Fruit fly (Drosophila melanogaster): Measurements from ENCODE around the gene Ing3.

Ing3 gene

dm6 chrX:18652879-18653278 lies at the start of gene Ing3:
TSS of gene Ing3 (minus strand) at chrX:18653091.
- TF ChIP-seq Rel (GFP tag; optimal IDR thresholded peaks at IDR 0.05) (no peak), Rel (tag; optimal IDR thresholded peaks at IDR 0.05) (peak; percentile 14), Jra (GFP tag; optimal IDR thresholded peaks at IDR 0.05) (no peak), CG32264 (GFP tag; optimal IDR thresholded peaks at IDR 0.05) (no peak), Myc (optimal IDR thresholded peaks at IDR 0.05) (peak; percentile 65)

DNA sequence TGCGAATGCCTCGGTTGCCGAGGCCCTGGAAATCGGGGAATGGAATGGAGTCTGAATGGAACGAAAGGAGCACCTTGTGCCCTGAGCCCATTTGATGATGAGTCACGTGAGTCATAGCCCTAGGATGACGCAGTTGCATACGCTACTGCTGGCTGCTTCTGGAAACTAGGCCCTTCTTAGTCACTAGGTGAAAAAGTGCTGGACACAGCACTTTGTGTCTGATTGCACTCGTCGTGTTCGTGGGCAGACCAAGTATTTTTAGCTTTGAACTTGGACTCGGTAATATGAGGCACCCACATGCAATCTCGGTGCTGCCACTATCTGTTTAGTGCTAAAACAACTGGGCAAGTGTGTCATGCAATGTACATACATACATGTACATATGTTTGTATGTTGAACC lies 49.4 kb upstream of the Ing3 start:
- TF ChIP-seq ey (GFP tag; optimal IDR thresholded peaks at IDR 0.05) (no peak), Sp1 (GFP tag; optimal IDR thresholded peaks at IDR 0.05) (no peak), GATAd (GFP tag; optimal IDR thresholded peaks at IDR 0.05) (no peak), dl (GFP tag; optimal IDR thresholded peaks at IDR 0.05; ENCODE audit: insufficient read depth in 1 of 2, partially characterized antibody in 2 of 2) (no peak), CG9705 (GFP tag; optimal IDR thresholded peaks at IDR 0.05) (no peak), foxo (GFP tag; optimal IDR thresholded peaks at IDR 0.05) (no peak), CG32264 (GFP tag; optimal IDR thresholded peaks at IDR 0.05) (no peak)

- TF ChIP-seq Sp1 (GFP tag; optimal IDR thresholded peaks at IDR 0.05) (no peak), rgr (GFP tag; optimal IDR thresholded peaks at IDR 0.05) (no peak), N (GFP tag; optimal IDR thresholded peaks at IDR 0.05) (no peak), br (GFP tag; optimal IDR thresholded peaks at IDR 0.05) (no peak), Hr83 (GFP tag; optimal IDR thresholded peaks at IDR 0.05; ENCODE audit: poor library complexity, severe bottlenecking) (no peak), dmrt93B (GFP tag; optimal IDR thresholded peaks at IDR 0.05) (no peak), brk (GFP tag; optimal IDR thresholded peaks at IDR 0.05) (no peak), ey (GFP tag; optimal IDR thresholded peaks at IDR 0.05) (no peak), CrebA (GFP tag; optimal IDR thresholded peaks at IDR 0.05; ENCODE audit: borderline replicate concordance) (no peak), GATAd (GFP tag; optimal IDR thresholded peaks at IDR 0.05) (no peak), dl (GFP tag; optimal IDR thresholded peaks at IDR 0.05; ENCODE audit: insufficient read depth in 1 of 2, partially characterized antibody in 2 of 2) (no peak), jim (GFP tag; optimal IDR thresholded peaks at IDR 0.05) (no peak), usp (GFP tag; optimal IDR thresholded peaks at IDR 0.05) (no peak), sage (GFP tag; optimal IDR thresholded peaks at IDR 0.05) (no peak), tai (GFP tag; optimal IDR thresholded peaks at IDR 0.05) (no peak)
These were observed 48.9 kb upstream of the Ing3 start for dm6 chrX:18701752-18702151.

- TF ChIP-seq OdsH (GFP tag; optimal IDR thresholded peaks at IDR 0.05) (no peak), lola (GFP tag; optimal IDR thresholded peaks at IDR 0.05) (no peak), h (GFP tag; optimal IDR thresholded peaks at IDR 0.05) (no peak), Hnf4 (GFP tag; optimal IDR thresholded peaks at IDR 0.05) (no peak), Sp1 (GFP tag; optimal IDR thresholded peaks at IDR 0.05) (no peak), jim (GFP tag; optimal IDR thresholded peaks at IDR 0.05) (no peak), Dif (GFP tag; optimal IDR thresholded peaks at IDR 0.05; ENCODE audit: partially characterized antibody) (no peak), sage (GFP tag; optimal IDR thresholded peaks at IDR 0.05) (no peak), Hr83 (GFP tag; optimal IDR thresholded peaks at IDR 0.05; ENCODE audit: poor library complexity, severe bottlenecking) (no peak), GATAd (GFP tag; optimal IDR thresholded peaks at IDR 0.05) (no peak), fru (GFP tag; optimal IDR thresholded peaks at IDR 0.05) (no peak), pan (optimal IDR thresholded peaks at IDR 0.05) (no peak), CG9705 (GFP tag; optimal IDR thresholded peaks at IDR 0.05) (no peak), HLH106 (tag; optimal IDR thresholded peaks at IDR 0.05) (no peak)
These were observed 47.7 kb upstream of the Ing3 start for dm6 chrX:18700586-18700985.

dm6 chrX:18699268-18700140 lies 46.6 kb upstream of the Ing3 start:
- no peak for TF ChIP-seq Abd-B (GFP tag; optimal IDR thresholded peaks at IDR 0.05)
- no peak for TF ChIP-seq N (GFP tag; optimal IDR thresholded peaks at IDR 0.05)
- no peak for TF ChIP-seq dl (GFP tag; optimal IDR thresholded peaks at IDR 0.05; ENCODE audit: insufficient read depth in 1 of 2, partially characterized antibody in 2 of 2)
- TF ChIP-seq Hnf4 (GFP tag; optimal IDR thresholded peaks at IDR 0.05) = no peak
- no peak for TF ChIP-seq fru (GFP tag; optimal IDR thresholded peaks at IDR 0.05)
- TF ChIP-seq h (GFP tag; optimal IDR thresholded peaks at IDR 0.05) = no peak
- no peak for TF ChIP-seq jim (GFP tag; optimal IDR thresholded peaks at IDR 0.05)
- no peak for TF ChIP-seq Hr78 (GFP tag; optimal IDR thresholded peaks at IDR 0.05)
- no peak for TF ChIP-seq Jra (GFP tag; optimal IDR thresholded peaks at IDR 0.05)
- no peak for TF ChIP-seq tai (GFP tag; optimal IDR thresholded peaks at IDR 0.05)
- TF ChIP-seq dmrt93B (GFP tag; optimal IDR thresholded peaks at IDR 0.05) = no peak
- TF ChIP-seq Sp1 (GFP tag; optimal IDR thresholded peaks at IDR 0.05) = no peak
- TF ChIP-seq lola (GFP tag; optimal IDR thresholded peaks at IDR 0.05) = no peak
- TF ChIP-seq ey (GFP tag; optimal IDR thresholded peaks at IDR 0.05) = no peak
- no peak for TF ChIP-seq Dif (GFP tag; optimal IDR thresholded peaks at IDR 0.05; ENCODE audit: partially characterized antibody)
- no peak for TF ChIP-seq pan (optimal IDR thresholded peaks at IDR 0.05)
- no peak for TF ChIP-seq rgr (GFP tag; optimal IDR thresholded peaks at IDR 0.05)
- no peak for TF ChIP-seq Rel (GFP tag; optimal IDR thresholded peaks at IDR 0.05)
- no peak for TF ChIP-seq Rel (tag; optimal IDR thresholded peaks at IDR 0.05)
- TF ChIP-seq sage (GFP tag; optimal IDR thresholded peaks at IDR 0.05) = no peak
- TF ChIP-seq br (GFP tag; optimal IDR thresholded peaks at IDR 0.05) = no peak

All from whole organism, wandering third instar larva.